Fruit fly (Drosophila melanogaster) whole organism, prepupa: ENCODE data around the gene akirin.

Source experiments
- CG16779 ChIP-seq: fragments of 200-800 bp; sonication (Bioruptor generic); optimal IDR thresholded peaks from 3 replicates; lab custom pipeline; 2017; ENCODE audit warnings: missing biosample characterization, mild to moderate bottlenecking, missing genetic modification characterization
- CG8632 ChIP-seq: fragments of 200-800 bp; sonication (Bioruptor generic); optimal IDR thresholded peaks from 3 replicates; lab custom pipeline; 2016; ENCODE audit warnings: missing biosample characterization, missing genetic modification characterization
- Hr4 ChIP-seq: fragments of 200-800 bp; sonication (Bioruptor generic); optimal IDR thresholded peaks from 3 replicates; lab custom pipeline; 2016; ENCODE audit warnings: missing biosample characterization, missing genetic modification characterization
- Sox14 ChIP-seq: fragments of 200-800 bp; sonication (Bioruptor generic); optimal IDR thresholded peaks from 3 replicates; lab custom pipeline; 2016; ENCODE audit warnings: missing biosample characterization, missing genetic modification characterization
- Sox15 ChIP-seq: fragments of 200-800 bp; sonication (Bioruptor generic); optimal IDR thresholded peaks from 3 replicates; lab custom pipeline; 2016; ENCODE audit warnings: missing biosample characterization, missing genetic modification characterization
- lz ChIP-seq: fragments of 200-800 bp; sonication (Bioruptor generic); optimal IDR thresholded peaks from 3 replicates; lab custom pipeline; 2016; ENCODE audit warnings: missing biosample characterization, missing genetic modification characterization
- svp ChIP-seq: fragments of 200-800 bp; sonication (Bioruptor generic); peaks from one replicate; lab custom pipeline; 2016; ENCODE audit warnings: missing biosample characterization, missing genetic modification characterization

DNA sequence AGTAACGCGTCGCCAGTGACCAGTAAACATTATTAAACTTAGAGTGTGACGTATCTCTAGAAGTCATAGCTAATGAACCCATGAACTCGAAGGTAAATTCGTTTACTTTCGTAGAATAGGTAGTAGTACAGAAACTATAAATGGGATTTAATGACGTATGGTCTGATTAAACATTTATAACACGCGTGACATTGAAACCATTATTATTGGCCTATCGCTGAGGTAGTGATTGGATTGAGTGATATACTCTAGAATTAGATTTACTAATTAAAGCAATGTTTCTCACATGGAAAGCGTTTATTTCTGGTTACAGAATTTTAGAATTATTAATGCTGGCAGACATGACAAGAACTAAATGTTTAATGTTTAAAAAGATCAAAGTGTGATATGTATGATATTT is 7.2 kb downstream of the akirin start:
- TF ChIP-seq Sox15 = no peak
- no peak for TF ChIP-seq CG16779 (tag; lab: Kevin White, UChicago)
- TF ChIP-seq lz (GFP tag; lab: Kevin White, UChicago) = no peak
- no peak for TF ChIP-seq CG8632
- no peak for TF ChIP-seq Sox14 (GFP tag; lab: Kevin White, UChicago)
- no peak for TF ChIP-seq svp (GFP tag; lab: Kevin White, UChicago)
- TF ChIP-seq Hr4 = no peak
